Worm (Caenorhabditis elegans) whole organism, L4 larva: ENCODE results near the gene K11H12.9.

Source experiments
- D1046.2 ChIP-seq: fragments of 200-800 bp; sonication (Bioruptor generic); IDR thresholded peaks from 2 replicates; pipeline ENCODE4 v1.3.6; 2022; ENCODE audit warnings: missing genetic modification characterization, missing compliant biosample characterization
- F10B5.3 ChIP-seq: sonication (generic microtip); optimal IDR thresholded peaks from 2 replicates; lab custom pipeline; 2016; ENCODE audit warnings: mild to moderate bottlenecking, missing genetic modification characterization, missing compliant biosample characterization
- F26F4.8 ChIP-seq: fragments of 200-800 bp; sonication (Bioruptor generic); conservative IDR thresholded peaks from 2 replicates; pipeline ENCODE4 v1.3.6; 2022; ENCODE audit warnings: missing genetic modification characterization, missing compliant biosample characterization
- F37D6.2 ChIP-seq: sonication (generic microtip); optimal IDR thresholded peaks from 2 replicates; lab custom pipeline; 2016; ENCODE audit warnings: mild to moderate bottlenecking, missing genetic modification characterization, missing compliant biosample characterization
- F44E2.7 ChIP-seq: fragments of 200-800 bp; sonication (Bioruptor generic); IDR thresholded peaks from 2 replicates; pipeline ENCODE4 v2.1.2; 2022; ENCODE audit warnings: missing genetic modification characterization, missing compliant biosample characterization
- F49E8.2 ChIP-seq: sonication (generic microtip); optimal IDR thresholded peaks from 2 replicates; lab custom pipeline; 2016; ENCODE audit warnings: missing compliant biosample characterization, mild to moderate bottlenecking, missing genetic modification characterization, borderline replicate concordance
- R02D3.7 ChIP-seq: fragments of 150-350 bp; sonication (generic microtip); optimal IDR thresholded peaks from 3 replicates; lab custom pipeline; 2014; ENCODE audit warnings: missing biosample characterization, missing genetic modification characterization
- T20F7.1 ChIP-seq: fragments of 200-800 bp; sonication (Bioruptor generic); optimal IDR thresholded peaks from 2 replicates; lab custom pipeline; 2018; ENCODE audit warnings: mild to moderate bottlenecking, missing genetic modification characterization, missing compliant biosample characterization
- Y105C5A.15 ChIP-seq: fragments of 200-800 bp; sonication (Bioruptor generic); IDR thresholded peaks from 2 replicates; pipeline ENCODE4 v1.3.6; 2022; ENCODE audit warnings: missing genetic modification characterization, missing compliant biosample characterization
- Y48G9A.11 ChIP-seq: fragments of 200-800 bp; sonication (Bioruptor generic); IDR thresholded peaks from 2 replicates; pipeline ENCODE4 v1.3.6; 2022; ENCODE audit warnings: missing genetic modification reagents, missing genetic modification characterization, missing compliant biosample characterization
- Y5F2A.4 ChIP-seq: fragments of 200-800 bp; sonication (Bioruptor generic); optimal IDR thresholded peaks from 2 replicates; lab custom pipeline; 2018; ENCODE audit warnings: mild to moderate bottlenecking, missing genetic modification characterization, missing compliant biosample characterization
- ZK546.5 ChIP-seq, 2 experiments: sonication (generic microtip); optimal IDR thresholded peaks; 2 replicates each; lab custom pipeline; 2017; ENCODE audit warnings: missing biosample characterization in 2 of 2, missing genetic modification characterization in 2 of 2
- ama-1 ChIP-seq: fragments of 150-350 bp; optimal IDR thresholded peaks from 2 replicates; lab custom pipeline; 2014; ENCODE audit warnings: inconsistent platforms, mixed read lengths
- ceh-28 ChIP-seq: fragments of 150-350 bp; optimal IDR thresholded peaks from 2 replicates; lab custom pipeline; 2014; ENCODE audit warnings: missing biosample characterization, missing genetic modification reagents, missing genetic modification characterization
- ceh-32 ChIP-seq: sonication (generic microtip); optimal IDR thresholded peaks from 2 replicates; lab custom pipeline; 2016; ENCODE audit warnings: mild to moderate bottlenecking, missing genetic modification characterization, missing compliant biosample characterization; ENCODE audit not compliant: poor library complexity
- ceh-82 ChIP-seq: sonication (generic microtip); optimal IDR thresholded peaks from 2 replicates; lab custom pipeline; 2017; ENCODE audit warnings: missing biosample characterization, missing genetic modification characterization
- ces-1 ChIP-seq: fragments of 150-350 bp; sonication (generic microtip); optimal IDR thresholded peaks from 4 replicates; lab custom pipeline; 2014; ENCODE audit warnings: missing biosample characterization, missing genetic modification reagents, missing genetic modification characterization
- cey-2 ChIP-seq: sonication (generic microtip); optimal IDR thresholded peaks from 3 replicates; lab custom pipeline; 2017; ENCODE audit warnings: missing genetic modification characterization, mild to moderate bottlenecking, missing compliant biosample characterization, antibody characterized with exemption, borderline replicate concordance; ENCODE audit not compliant: insufficient read depth
- ctbp-1 ChIP-seq: fragments of 200-800 bp; sonication (Bioruptor generic); IDR thresholded peaks from 2 replicates; pipeline ENCODE4 v1.3.6; 2022; ENCODE audit warnings: missing genetic modification reagents, missing genetic modification characterization, missing compliant biosample characterization
- daf-19 ChIP-seq: fragments of 200-800 bp; sonication (Bioruptor generic); conservative IDR thresholded peaks from 2 replicates; pipeline ENCODE4 v1.3.6; 2022; ENCODE audit warnings: missing genetic modification characterization, missing compliant biosample characterization
- dmd-6 ChIP-seq: fragments of 200-800 bp; sonication (Bioruptor generic); IDR thresholded peaks from 2 replicates; pipeline ENCODE4 v1.3.6; 2022; ENCODE audit warnings: missing genetic modification reagents, missing genetic modification characterization, missing compliant biosample characterization
- dmd-8 ChIP-seq: fragments of 200-800 bp; sonication (Bioruptor generic); IDR thresholded peaks from 2 replicates; pipeline ENCODE4 v1.3.6; 2022; ENCODE audit warnings: missing genetic modification characterization, missing compliant biosample characterization
- dpl-1 ChIP-seq: fragments of 150-350 bp; optimal IDR thresholded peaks from 2 replicates; lab custom pipeline; 2014; ENCODE audit warnings: missing biosample characterization, missing genetic modification reagents, missing genetic modification characterization
- duxl-1 ChIP-seq: sonication (generic microtip); optimal IDR thresholded peaks from 2 replicates; lab custom pipeline; 2016; ENCODE audit warnings: mild to moderate bottlenecking, missing genetic modification characterization, moderate library complexity, missing compliant biosample characterization; ENCODE audit not compliant: poor library complexity
- fkh-10 ChIP-seq: fragments of 150-350 bp; optimal IDR thresholded peaks from 2 replicates; lab custom pipeline; 2014; ENCODE audit warnings: missing biosample characterization, missing genetic modification reagents, missing genetic modification characterization
- gei-8 ChIP-seq: fragments of 200-800 bp; sonication (Bioruptor generic); optimal IDR thresholded peaks from 2 replicates; lab custom pipeline; 2018; ENCODE audit warnings: mild to moderate bottlenecking, missing genetic modification characterization, missing compliant biosample characterization
- hif-1 ChIP-seq, 2 experiments: sonication (generic microtip); optimal IDR thresholded peaks; 2 replicates each; lab custom pipeline; 2016 to 2017; ENCODE audit warnings: missing compliant biosample characterization in 2 of 2, missing genetic modification characterization in 2 of 2, missing genetic modification reagents in 2 of 2, missing genotype in 2 of 2, mild to moderate bottlenecking in 1 of 2
- hlh-30 ChIP-seq: sonication (generic microtip); optimal IDR thresholded peaks from 2 replicates; lab custom pipeline; 2017; ENCODE audit warnings: antibody characterized with exemption, mild to moderate bottlenecking, missing genetic modification characterization, missing compliant biosample characterization; ENCODE audit not compliant: insufficient read depth
- lin-1 ChIP-seq: fragments of 200-800 bp; sonication (Bioruptor generic); IDR thresholded peaks from 2 replicates; pipeline ENCODE4 v1.3.6; 2022; ENCODE audit warnings: missing genetic modification reagents, missing genetic modification characterization, missing compliant biosample characterization
- lin-13 ChIP-seq: fragments of 150-350 bp; optimal IDR thresholded peaks from 2 replicates; lab custom pipeline; 2014; ENCODE audit warnings: missing biosample characterization, missing genetic modification reagents, missing genetic modification characterization
- lin-15B ChIP-seq: fragments of 150-350 bp; sonication (generic microtip); optimal IDR thresholded peaks from 3 replicates; lab custom pipeline; 2014; ENCODE audit warnings: missing biosample characterization, missing genetic modification characterization
- lin-38 ChIP-seq: fragments of 200-800 bp; sonication (Bioruptor generic); IDR thresholded peaks from 2 replicates; pipeline ENCODE4 v1.3.6; 2022; ENCODE audit warnings: missing genetic modification reagents, missing genetic modification characterization, missing compliant biosample characterization
- lin-39 ChIP-seq: fragments of 150-350 bp; optimal IDR thresholded peaks from 2 replicates; lab custom pipeline; 2014; ENCODE audit warnings: missing biosample characterization, missing genetic modification reagents, missing genetic modification characterization
- lsy-2 ChIP-seq, 2 experiments: fragments of 150-350 bp in 1 of 2; sonication (generic microtip) in 1 of 2; optimal IDR thresholded peaks; 2 replicates each; lab custom pipeline; 2014 to 2017; ENCODE audit warnings: missing biosample characterization in 2 of 2, missing genetic modification characterization in 2 of 2
- mdt-29 ChIP-seq: fragments of 200-800 bp; sonication (Bioruptor generic); IDR thresholded peaks from 2 replicates; pipeline ENCODE4 v1.3.6; 2022; ENCODE audit warnings: missing genetic modification reagents, missing genetic modification characterization, missing compliant biosample characterization
- mep-1 ChIP-seq: fragments of 150-350 bp; sonication (generic microtip); optimal IDR thresholded peaks from 3 replicates; lab custom pipeline; 2014; ENCODE audit warnings: missing biosample characterization, missing genetic modification characterization
- nhr-102 ChIP-seq: sonication (generic microtip); optimal IDR thresholded peaks from 2 replicates; lab custom pipeline; 2016; ENCODE audit warnings: mild to moderate bottlenecking, missing genetic modification characterization, moderate library complexity, missing compliant biosample characterization
- nhr-111 ChIP-seq: fragments of 200-800 bp; sonication (Bioruptor generic); optimal IDR thresholded peaks from 2 replicates; lab custom pipeline; 2018; ENCODE audit warnings: mild to moderate bottlenecking, missing genetic modification characterization, missing compliant biosample characterization
- nhr-41 ChIP-seq: fragments of 200-800 bp; sonication (Bioruptor generic); IDR thresholded peaks from 2 replicates; pipeline ENCODE4 v1.3.6; 2022; ENCODE audit warnings: missing genetic modification reagents, missing genetic modification characterization, missing compliant biosample characterization
- nhr-6 ChIP-seq: fragments of 150-350 bp; optimal IDR thresholded peaks from 2 replicates; lab custom pipeline; 2014; ENCODE audit warnings: missing biosample characterization, missing genetic modification characterization
- pqm-1 ChIP-seq: sonication (generic microtip); optimal IDR thresholded peaks from 2 replicates; lab custom pipeline; 2017; ENCODE audit warnings: missing biosample characterization, missing genetic modification characterization
- rbr-2 ChIP-seq: sonication (generic microtip); optimal IDR thresholded peaks from 2 replicates; lab custom pipeline; 2016; ENCODE audit warnings: missing genotype, missing genetic modification characterization, missing compliant biosample characterization
- sdz-12 ChIP-seq: fragments of 200-800 bp; sonication (Bioruptor generic); optimal IDR thresholded peaks from 2 replicates; lab custom pipeline; 2018; ENCODE audit warnings: mild to moderate bottlenecking, missing genetic modification characterization, missing compliant biosample characterization
- set-16 ChIP-seq: fragments of 200-800 bp; sonication (Bioruptor generic); IDR thresholded peaks from 2 replicates; pipeline ENCODE4 v1.3.6; 2022; ENCODE audit warnings: missing genetic modification reagents, missing genetic modification characterization, missing compliant biosample characterization
- snpc-1.2 ChIP-seq: fragments of 200-800 bp; sonication (Bioruptor generic); IDR thresholded peaks from 2 replicates; pipeline ENCODE4 v1.3.6; 2022; ENCODE audit warnings: missing genetic modification reagents, missing genetic modification characterization, missing compliant biosample characterization
- snpc-4 ChIP-seq: fragments of 150-350 bp; optimal IDR thresholded peaks from 2 replicates; lab custom pipeline; 2014; ENCODE audit warnings: missing biosample characterization, missing genetic modification characterization
- spr-1 ChIP-seq: sonication (generic microtip); optimal IDR thresholded peaks from 2 replicates; lab custom pipeline; 2016; ENCODE audit warnings: mild to moderate bottlenecking, missing genetic modification characterization, missing compliant biosample characterization
- tag-97 ChIP-seq: fragments of 200-800 bp; sonication (Bioruptor generic); IDR thresholded peaks from 2 replicates; pipeline ENCODE4 v1.3.6; 2022; ENCODE audit warnings: missing genetic modification characterization, missing compliant biosample characterization
- tra-1 ChIP-seq: fragments of 200-800 bp; sonication (Bioruptor generic); IDR thresholded peaks from 2 replicates; pipeline ENCODE4 v1.3.6; 2022; ENCODE audit warnings: missing genetic modification reagents, missing genetic modification characterization, missing compliant biosample characterization
- unc-130 ChIP-seq: sonication (generic microtip); optimal IDR thresholded peaks from 2 replicates; lab custom pipeline; 2016; ENCODE audit warnings: missing genetic modification reagents, missing genetic modification characterization, missing compliant biosample characterization
- zip-11 ChIP-seq: fragments of 200-800 bp; sonication (Bioruptor generic); IDR thresholded peaks from 2 replicates; pipeline ENCODE4 v1.3.6; 2022; ENCODE audit warnings: missing genetic modification characterization, missing compliant biosample characterization

Gene K11H12.9

ce11 chrIV:620324-620723 lies 29.1 kb upstream of the K11H12.9 start (continued):
- TF ChIP-seq F37D6.2 (tag; lab: Kevin White, UChicago) (no peak), D1046.2 (GFP tag; lab: Robert Waterston, UW) (0 out of 2 replicates have a peak, but pooled peaks have one; percentile 50), tra-1 (GFP tag; lab: Robert Waterston, UW) (peak; percentile 62), ces-1 (GFP tag; lab: Kevin White, UChicago) (no peak), ama-1 (lab: Kevin White, UChicago) (no peak), hif-1 (tag; optimal IDR thresholded peaks at IDR 0.05; lab: Kevin White, UChicago) (peak in 1 of 2 experiments; percentile 43), spr-1 (tag; lab: Kevin White, UChicago) (peak; percentile 31), daf-19 (0 out of 2 replicates have a peak, but pooled peaks have one; percentile 43), tag-97 (GFP tag; lab: Robert Waterston, UW) (no peak), lin-13 (GFP tag; lab: Kevin White, UChicago) (no peak), cey-2 (tag; lab: Kevin White, UChicago) (no peak), sdz-12 (GFP tag; lab: Kevin White, UChicago) (no peak), T20F7.1 (no peak), gei-8 (GFP tag; lab: Kevin White, UChicago) (peak; percentile 59), hlh-30 (tag; lab: Kevin White, UChicago) (no peak), Y5F2A.4 (GFP tag; lab: Kevin White, UChicago) (no peak), ceh-32 (tag; lab: Kevin White, UChicago) (no peak), ZK546.5 (tag; optimal IDR thresholded peaks at IDR 0.05; lab: Kevin White, UChicago) (no peak), duxl-1 (tag; lab: Kevin White, UChicago) (peak; percentile 46), pqm-1 (tag; lab: Kevin White, UChicago) (no peak), ctbp-1 (GFP tag; lab: Robert Waterston, UW) (peak; percentile 87), lin-15B (tag; lab: Kevin White, UChicago) (no peak), ceh-28 (tag; lab: Kevin White, UChicago) (no peak), F26F4.8 (GFP tag; lab: Robert Waterston, UW) (peak; percentile 74), mep-1 (tag; lab: Kevin White, UChicago) (no peak), lin-1 (GFP tag; lab: Robert Waterston, UW) (peak; percentile 60; the same call in 1 of the 2 replicates), F10B5.3 (tag; lab: Kevin White, UChicago) (no peak), snpc-4 (no peak), R02D3.7 (tag; lab: Kevin White, UChicago) (no peak), Y48G9A.11 (peak; percentile 56), dpl-1 (GFP tag; lab: Kevin White, UChicago) (no peak), nhr-111 (GFP tag; lab: Kevin White, UChicago) (peak; percentile 56), F44E2.7 (GFP tag; lab: Robert Waterston, UW) (peak; percentile 85; the same call in 1 of the 2 replicates), lin-39 (tag; lab: Kevin White, UChicago) (no peak), dmd-8 (GFP tag; lab: Robert Waterston, UW) (peak; percentile 90), F49E8.2 (tag; lab: Kevin White, UChicago) (no peak), fkh-10 (GFP tag; lab: Kevin White, UChicago) (no peak), snpc-1.2 (GFP tag; lab: Robert Waterston, UW) (peak; percentile 74), nhr-102 (tag; lab: Kevin White, UChicago) (no peak), set-16 (GFP tag; lab: Robert Waterston, UW) (no peak), nhr-6 (tag; lab: Kevin White, UChicago) (peak; percentile 38), unc-130 (GFP tag; lab: Kevin White, UChicago) (peak; percentile 16), lsy-2 (tag; optimal IDR thresholded peaks at IDR 0.05; lab: Kevin White, UChicago) (no peak), mdt-29 (GFP tag; lab: Robert Waterston, UW) (no peak), ceh-82 (tag; lab: Kevin White, UChicago) (no peak), nhr-41 (GFP tag; lab: Robert Waterston, UW) (no peak), rbr-2 (tag; lab: Kevin White, UChicago) (peak; percentile 65), Y105C5A.15 (GFP tag; lab: Robert Waterston, UW) (0 out of 2 replicates have a peak, but pooled peaks have one; percentile 57), dmd-6 (GFP tag; lab: Robert Waterston, UW) (peak; percentile 61), lin-38 (GFP tag; lab: Robert Waterston, UW) (no peak), zip-11 (GFP tag; lab: Robert Waterston, UW) (no peak)
